Worm (Caenorhabditis elegans) whole organism, L2 larva: Measurements from ENCODE around the gene ubh-4.
A peak's percentile ranks its signal among the peaks of the same experiment; 100 is the strongest.

Experiments used
- C34F6.9 ChIP-seq: fragments of 150-350 bp; optimal IDR thresholded peaks from 2 replicates; lab custom pipeline; 2014; ENCODE audit warnings: missing biosample characterization, missing genetic modification characterization
- F13H6.1 ChIP-seq: sonication (generic microtip); optimal IDR thresholded peaks from 2 replicates; lab custom pipeline; 2016; ENCODE audit warnings: missing genetic modification characterization, missing compliant biosample characterization
- R02D3.7 ChIP-seq: fragments of 150-350 bp; optimal IDR thresholded peaks from 2 replicates; lab custom pipeline; 2014; ENCODE audit warnings: missing biosample characterization, missing genetic modification characterization
- Y55F3AM.14 ChIP-seq: fragments of 200-800 bp; sonication (Bioruptor generic); optimal IDR thresholded peaks from 2 replicates; lab custom pipeline; 2018; ENCODE audit warnings: mild to moderate bottlenecking, missing genetic modification characterization, missing compliant biosample characterization
- ZK546.5 ChIP-seq: sonication (generic microtip); optimal IDR thresholded peaks from 2 replicates; lab custom pipeline; 2017; ENCODE audit warnings: missing biosample characterization, missing genetic modification characterization
- alr-1 ChIP-seq: fragments of 150-350 bp; optimal IDR thresholded peaks from 2 replicates; lab custom pipeline; 2014; ENCODE audit warnings: missing biosample characterization, missing genetic modification characterization
- aly-2 ChIP-seq: fragments of 150-350 bp; optimal IDR thresholded peaks from 2 replicates; lab custom pipeline; 2014; ENCODE audit warnings: missing biosample characterization, missing genetic modification characterization
- ama-1 ChIP-seq: fragments of 150-350 bp; optimal IDR thresholded peaks from 2 replicates; lab custom pipeline; 2018; ENCODE audit warnings: inconsistent platforms
- blmp-1 ChIP-seq: sonication (generic microtip); optimal IDR thresholded peaks from 2 replicates; lab custom pipeline; 2017; ENCODE audit warnings: missing genetic modification characterization, mild to moderate bottlenecking, missing compliant biosample characterization, antibody characterized with exemption, moderate library complexity; ENCODE audit not compliant: insufficient read depth
- ceh-16 ChIP-seq: fragments of 150-350 bp; optimal IDR thresholded peaks from 2 replicates; lab custom pipeline; 2014; ENCODE audit warnings: missing biosample characterization, missing genetic modification characterization
- ceh-82 ChIP-seq: fragments of 150-350 bp; optimal IDR thresholded peaks from 2 replicates; lab custom pipeline; 2014; ENCODE audit warnings: missing biosample characterization, missing genetic modification characterization
- crh-2 ChIP-seq: sonication (generic microtip); optimal IDR thresholded peaks from 2 replicates; lab custom pipeline; 2017; ENCODE audit warnings: missing biosample characterization, missing genetic modification characterization
- dmd-4 ChIP-seq: sonication (generic microtip); optimal IDR thresholded peaks from 2 replicates; lab custom pipeline; 2017; ENCODE audit warnings: missing biosample characterization, missing genetic modification characterization
- egl-27 ChIP-seq: sonication (generic microtip); optimal IDR thresholded peaks from 3 replicates; lab custom pipeline; 2017; ENCODE audit warnings: missing biosample characterization, missing genetic modification reagents, missing genetic modification characterization
- elt-1 ChIP-seq: fragments of 150-350 bp; optimal IDR thresholded peaks from 2 replicates; lab custom pipeline; 2014; ENCODE audit warnings: missing biosample characterization, missing genetic modification characterization
- elt-3 ChIP-seq: sonication (generic microtip); optimal IDR thresholded peaks from 2 replicates; lab custom pipeline; 2017; ENCODE audit warnings: missing biosample characterization, missing genetic modification characterization
- fos-1 ChIP-seq: fragments of 150-350 bp; optimal IDR thresholded peaks from 2 replicates; lab custom pipeline; 2014; ENCODE audit warnings: missing biosample characterization, missing genetic modification characterization
- gmeb-1 ChIP-seq: fragments of 150-350 bp; optimal IDR thresholded peaks from 2 replicates; lab custom pipeline; 2014; ENCODE audit warnings: missing biosample characterization, missing genetic modification characterization
- lin-11 ChIP-seq: fragments of 150-350 bp; sonication (generic microtip); optimal IDR thresholded peaks from 2 replicates; lab custom pipeline; 2014; ENCODE audit warnings: missing biosample characterization, missing genetic modification characterization, inconsistent platforms, mixed read lengths
- lin-13 ChIP-seq: fragments of 150-350 bp; optimal IDR thresholded peaks from 2 replicates; lab custom pipeline; 2014; ENCODE audit warnings: missing biosample characterization, missing genetic modification reagents, missing genetic modification characterization
- lin-39 ChIP-seq: fragments of 150-350 bp; optimal IDR thresholded peaks from 2 replicates; lab custom pipeline; 2014; ENCODE audit warnings: missing biosample characterization, missing genetic modification reagents, missing genetic modification characterization
- lsy-2 ChIP-seq, 2 experiments: fragments of 150-350 bp in 1 of 2; sonication (generic microtip) in 1 of 2; optimal IDR thresholded peaks; 2 replicates each; lab custom pipeline; 2014 to 2017; ENCODE audit warnings: missing biosample characterization in 2 of 2, missing genetic modification characterization in 2 of 2
- mab-5 ChIP-seq: fragments of 150-350 bp; optimal IDR thresholded peaks from 2 replicates; lab custom pipeline; 2014; ENCODE audit warnings: missing biosample characterization, missing genetic modification characterization
- mbf-1 ChIP-seq: sonication (generic microtip); optimal IDR thresholded peaks from 2 replicates; lab custom pipeline; 2017; ENCODE audit warnings: missing biosample characterization, missing genetic modification characterization
- mdl-1 ChIP-seq, 2 experiments: fragments of 150-350 bp in 1 of 2; sonication (generic microtip) in 1 of 2; optimal IDR thresholded peaks; 2 replicates each; lab custom pipeline; 2017; ENCODE audit warnings: missing biosample characterization in 2 of 2, missing genetic modification characterization in 2 of 2
- nhr-10 ChIP-seq: sonication (generic microtip); optimal IDR thresholded peaks from 2 replicates; lab custom pipeline; 2017; ENCODE audit warnings: missing biosample characterization, missing genetic modification characterization
- nhr-11 ChIP-seq: fragments of 150-350 bp; optimal IDR thresholded peaks from 2 replicates; lab custom pipeline; 2014; ENCODE audit warnings: missing biosample characterization, missing genetic modification characterization
- nhr-12 ChIP-seq: fragments of 150-350 bp; optimal IDR thresholded peaks from 2 replicates; lab custom pipeline; 2014; ENCODE audit warnings: missing biosample characterization, missing genetic modification characterization
- nhr-129 ChIP-seq: fragments of 150-350 bp; optimal IDR thresholded peaks from 2 replicates; lab custom pipeline; 2014; ENCODE audit warnings: missing biosample characterization, missing genetic modification characterization
- nhr-21 ChIP-seq: fragments of 150-350 bp; optimal IDR thresholded peaks from 2 replicates; lab custom pipeline; 2014; ENCODE audit warnings: missing biosample characterization, missing genetic modification characterization
- nhr-23 ChIP-seq: fragments of 150-350 bp; optimal IDR thresholded peaks from 2 replicates; lab custom pipeline; 2014; ENCODE audit warnings: missing biosample characterization, missing genetic modification reagents, missing genetic modification characterization
- nhr-237 ChIP-seq: fragments of 150-350 bp; optimal IDR thresholded peaks from 2 replicates; lab custom pipeline; 2014; ENCODE audit warnings: missing biosample characterization, missing genetic modification characterization
- nhr-25 ChIP-seq: fragments of 150-350 bp; sonication (generic microtip); optimal IDR thresholded peaks from 3 replicates; lab custom pipeline; 2014; ENCODE audit warnings: missing biosample characterization, missing genetic modification characterization
- nhr-6 ChIP-seq: fragments of 150-350 bp; optimal IDR thresholded peaks from 2 replicates; lab custom pipeline; 2014; ENCODE audit warnings: missing biosample characterization, missing genetic modification characterization
- nhr-77 ChIP-seq: fragments of 150-350 bp; optimal IDR thresholded peaks from 2 replicates; lab custom pipeline; 2014; ENCODE audit warnings: missing biosample characterization, missing genetic modification characterization
- peb-1 ChIP-seq: fragments of 150-350 bp; optimal IDR thresholded peaks from 2 replicates; lab custom pipeline; 2014; ENCODE audit warnings: missing biosample characterization, missing genetic modification characterization
- sem-4 ChIP-seq: fragments of 150-350 bp; optimal IDR thresholded peaks from 2 replicates; lab custom pipeline; 2014; ENCODE audit warnings: missing biosample characterization, missing genetic modification reagents, missing genetic modification characterization
- skn-1 ChIP-seq: sonication (generic microtip); optimal IDR thresholded peaks from 2 replicates; lab custom pipeline; 2017; ENCODE audit warnings: missing biosample characterization, missing genetic modification characterization
- sma-3 ChIP-seq: sonication (generic microtip); optimal IDR thresholded peaks from 2 replicates; lab custom pipeline; 2016; ENCODE audit warnings: missing genetic modification reagents, missing genetic modification characterization, missing compliant biosample characterization
- sma-9 ChIP-seq, 2 experiments: fragments of 150-350 bp in 1 of 2; sonication (generic microtip) in 1 of 2; optimal IDR thresholded peaks; 2 replicates each; lab custom pipeline; 2014 to 2016; ENCODE audit warnings: missing genetic modification characterization in 2 of 2, mild to moderate bottlenecking in 1 of 2, missing biosample characterization in 1 of 2, missing compliant biosample characterization in 1 of 2, missing genetic modification reagents in 1 of 2, moderate library complexity in 1 of 2
- snpc-4 ChIP-seq: fragments of 150-350 bp; optimal IDR thresholded peaks from 2 replicates; lab custom pipeline; 2014; ENCODE audit warnings: missing biosample characterization, missing genetic modification characterization
- unc-39 ChIP-seq: fragments of 150-350 bp; optimal IDR thresholded peaks from 2 replicates; lab custom pipeline; 2014; ENCODE audit warnings: missing biosample characterization, missing genetic modification characterization
- unc-55 ChIP-seq: fragments of 150-350 bp; sonication (generic microtip); optimal IDR thresholded peaks from 3 replicates; lab custom pipeline; 2014; ENCODE audit warnings: missing biosample characterization, missing genetic modification reagents, missing genetic modification characterization
- unc-62 ChIP-seq: fragments of 150-350 bp; optimal IDR thresholded peaks from 2 replicates; lab custom pipeline; 2014; ENCODE audit warnings: missing biosample characterization, missing genetic modification reagents, missing genetic modification characterization
- zag-1 ChIP-seq: fragments of 150-350 bp; optimal IDR thresholded peaks from 2 replicates; lab custom pipeline; 2014; ENCODE audit warnings: missing biosample characterization, missing genetic modification characterization
- ztf-1 ChIP-seq: fragments of 200-800 bp; sonication (Bioruptor generic); conservative IDR thresholded peaks from 2 replicates; pipeline ENCODE4 v1.3.6; 2022; ENCODE audit warnings: missing genetic modification characterization, missing compliant biosample characterization
- ztf-11 ChIP-seq: sonication (generic microtip); optimal IDR thresholded peaks from 2 replicates; lab custom pipeline; 2017; ENCODE audit warnings: missing biosample characterization, missing genetic modification characterization
- ztf-4 ChIP-seq: fragments of 150-350 bp; optimal IDR thresholded peaks from 2 replicates; lab custom pipeline; 2014; ENCODE audit warnings: missing biosample characterization, missing genetic modification characterization

Gene ubh-4

DNA sequence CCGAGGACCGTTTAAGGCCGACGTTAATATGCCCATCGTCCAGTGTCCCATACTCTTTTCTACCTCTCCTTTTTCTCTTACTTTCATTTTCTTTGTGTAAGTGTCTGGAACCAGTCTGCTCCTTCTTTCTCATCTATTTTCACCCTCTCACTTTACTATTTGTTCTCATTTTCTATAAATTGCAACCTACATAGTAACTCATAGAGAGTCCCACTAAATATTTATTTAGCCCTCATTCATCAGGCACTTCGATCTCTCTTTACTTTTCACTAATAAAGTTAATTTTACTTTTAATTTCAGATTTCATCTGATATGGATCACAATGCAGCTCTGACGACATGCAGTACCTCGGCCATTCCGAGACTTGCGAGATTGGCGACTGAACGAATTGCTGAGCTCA is 22.0 kb downstream of the ubh-4 start, which contains the start of gene zyg-11:
Gene zyg-11, plus strand, starts transcription at position 301 of the 400 bp plus-strand sequence.
- TF ChIP-seq ztf-1 (GFP tag; lab: Robert Waterston, UW) (no peak), nhr-10 (tag; lab: Kevin White, UChicago) (no peak), fos-1 (no peak), aly-2 (tag; lab: Kevin White, UChicago) (no peak), Y55F3AM.14 (GFP tag; lab: Kevin White, UChicago) (no peak), peb-1 (tag; lab: Kevin White, UChicago) (no peak), lin-39 (no peak), snpc-4 (tag; lab: Kevin White, UChicago) (no peak), unc-55 (GFP tag; lab: Kevin White, UChicago) (peak; percentile 49)

DNA sequence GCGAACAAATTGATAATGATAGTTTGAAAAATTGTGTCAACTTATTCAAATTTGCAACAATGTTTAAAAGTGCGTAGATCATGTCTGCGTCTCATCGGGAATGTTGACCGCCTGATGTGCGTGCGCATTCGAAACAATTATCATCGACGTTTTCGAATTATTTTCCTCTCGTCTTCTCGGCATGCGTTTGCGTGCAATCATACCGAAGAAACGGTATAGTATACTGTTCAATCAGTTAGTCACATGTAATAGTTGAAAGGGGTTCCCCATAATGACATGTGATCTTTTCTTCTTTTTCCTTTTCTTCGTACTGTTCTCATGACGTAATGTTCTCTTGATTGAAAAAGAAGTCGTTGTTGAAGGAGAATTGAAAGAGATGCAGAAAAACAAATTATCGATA is 22.6 kb downstream of the ubh-4 start:
- peak; percentile 54 for TF ChIP-seq ztf-4
- peak; percentile 75 for TF ChIP-seq gmeb-1
- peak; percentile 94 for TF ChIP-seq sma-3
- peak; percentile 20 for TF ChIP-seq ama-1 (lab: Kevin White, UChicago)
- TF ChIP-seq skn-1 (tag; lab: Kevin White, UChicago) = no peak
- TF ChIP-seq blmp-1 = peak; percentile 65
- TF ChIP-seq mab-5 (tag; lab: Kevin White, UChicago) = no peak
- no peak for TF ChIP-seq nhr-77 (tag; lab: Kevin White, UChicago)
- TF ChIP-seq ceh-82 (tag; lab: Kevin White, UChicago) = no peak
- TF ChIP-seq nhr-12 (tag; lab: Kevin White, UChicago) = no peak
- TF ChIP-seq nhr-25 (tag; lab: Kevin White, UChicago) = peak; percentile 97
- TF ChIP-seq alr-1 (tag; lab: Kevin White, UChicago) = no peak
- TF ChIP-seq ZK546.5 = no peak
- no peak for TF ChIP-seq snpc-4 (tag; lab: Kevin White, UChicago)
- no peak for TF ChIP-seq unc-39 (tag; lab: Kevin White, UChicago)
- peak; percentile 35 for TF ChIP-seq F13H6.1 (tag; lab: Kevin White, UChicago)
- no peak for TF ChIP-seq dmd-4 (tag; lab: Kevin White, UChicago)
- no peak for TF ChIP-seq lin-39
- TF ChIP-seq unc-55 (GFP tag; lab: Kevin White, UChicago) = no peak
- no peak for TF ChIP-seq R02D3.7
- peak; percentile 82 to 86 for TF ChIP-seq mdl-1 (tag; optimal IDR thresholded peaks at IDR 0.05; lab: Kevin White, UChicago)
- peak; percentile 97 for TF ChIP-seq nhr-21 (tag; lab: Kevin White, UChicago)
- TF ChIP-seq ceh-16 (tag; lab: Kevin White, UChicago) = peak; percentile 38
- no peak for TF ChIP-seq elt-1
- TF ChIP-seq nhr-23 (tag; lab: Kevin White, UChicago) = no peak
- peak; percentile 51 for TF ChIP-seq nhr-6
- TF ChIP-seq ztf-1 (GFP tag; lab: Robert Waterston, UW) = no peak
- peak; percentile 75 for TF ChIP-seq fos-1
- peak; percentile 92 for TF ChIP-seq nhr-129 (tag; lab: Kevin White, UChicago)
- TF ChIP-seq nhr-237 (tag; lab: Kevin White, UChicago) = no peak
- TF ChIP-seq lsy-2 (tag; optimal IDR thresholded peaks at IDR 0.05; lab: Kevin White, UChicago) = peak in 1 of 2 experiments; percentile 74
- TF ChIP-seq ztf-11 (tag; lab: Kevin White, UChicago) = no peak
- no peak for TF ChIP-seq elt-3 (tag; lab: Kevin White, UChicago)
- no peak for TF ChIP-seq lin-11 (tag; lab: Kevin White, UChicago)
- TF ChIP-seq nhr-10 (tag; lab: Kevin White, UChicago) = no peak
- TF ChIP-seq Y55F3AM.14 (GFP tag; lab: Kevin White, UChicago) = no peak
- TF ChIP-seq unc-62 (GFP tag; lab: Kevin White, UChicago) = no peak
- no peak for TF ChIP-seq peb-1 (tag; lab: Kevin White, UChicago)
- TF ChIP-seq sma-9 (GFP tag; optimal IDR thresholded peaks at IDR 0.05; lab: Kevin White, UChicago) = peak; percentile 98
- no peak for TF ChIP-seq sma-9 (tag; optimal IDR thresholded peaks at IDR 0.05; lab: Kevin White, UChicago)
- TF ChIP-seq egl-27 (tag; lab: Kevin White, UChicago) = peak; percentile 51
- peak; percentile 49 for TF ChIP-seq C34F6.9 (tag; lab: Kevin White, UChicago)
- no peak for TF ChIP-seq mbf-1 (tag; lab: Kevin White, UChicago)
- TF ChIP-seq nhr-11 (tag; lab: Kevin White, UChicago) = no peak
- no peak for TF ChIP-seq aly-2 (tag; lab: Kevin White, UChicago)
- TF ChIP-seq lin-13 (GFP tag; lab: Kevin White, UChicago) = peak; percentile 12
- TF ChIP-seq sem-4 (tag; lab: Kevin White, UChicago) = no peak
- TF ChIP-seq crh-2 (tag; lab: Kevin White, UChicago) = peak; percentile 83
- no peak for TF ChIP-seq zag-1 (tag; lab: Kevin White, UChicago)
